Worm (Caenorhabditis elegans) whole organism, L3 larva: ENCODE measurements around the gene Y60A3A.19.

ENCODE experiments used
- R02D3.7 ChIP-seq: fragments of 150-350 bp; optimal IDR thresholded peaks from 2 replicates; lab custom pipeline; 2014; ENCODE audit warnings: missing biosample characterization, missing genetic modification characterization
- ama-1 ChIP-seq: fragments of 150-350 bp; optimal IDR thresholded peaks from 2 replicates; lab custom pipeline; 2018
- ceh-16 ChIP-seq: sonication (generic microtip); optimal IDR thresholded peaks from 2 replicates; lab custom pipeline; 2017; ENCODE audit warnings: missing biosample characterization, missing genetic modification characterization
- ceh-28 ChIP-seq: fragments of 150-350 bp; optimal IDR thresholded peaks from 2 replicates; lab custom pipeline; 2014; ENCODE audit warnings: missing biosample characterization, missing genetic modification reagents, missing genetic modification characterization
- ceh-82 ChIP-seq: fragments of 150-350 bp; optimal IDR thresholded peaks from 2 replicates; lab custom pipeline; 2014; ENCODE audit warnings: missing biosample characterization, missing genetic modification characterization
- ceh-9 ChIP-seq: sonication (generic microtip); optimal IDR thresholded peaks from 2 replicates; lab custom pipeline; 2018; ENCODE audit warnings: missing biosample characterization, missing genetic modification characterization
- egl-27 ChIP-seq: sonication (generic microtip); optimal IDR thresholded peaks from 4 replicates; lab custom pipeline; 2017; ENCODE audit warnings: missing biosample characterization, missing genetic modification reagents, missing genetic modification characterization
- egl-5 ChIP-seq: fragments of 150-350 bp; optimal IDR thresholded peaks from 2 replicates; lab custom pipeline; 2017; ENCODE audit warnings: missing biosample characterization, missing genetic modification reagents, missing genetic modification characterization, inconsistent platforms
- elt-2 ChIP-seq: sonication (generic microtip); optimal IDR thresholded peaks from 2 replicates; lab custom pipeline; 2016; ENCODE audit warnings: missing genetic modification reagents, mild to moderate bottlenecking, missing genetic modification characterization, missing compliant biosample characterization
- elt-3 ChIP-seq, 3 experiments: fragments of 150-350 bp in 1 of 3; sonication (generic microtip) in 2 of 3; optimal IDR thresholded peaks; 2 replicates in 2 of 3; 4 replicates in 1 of 3; lab custom pipeline; 2014 to 2017; ENCODE audit warnings: missing biosample characterization in 3 of 3, missing genetic modification characterization in 3 of 3
- fkh-10 ChIP-seq: sonication (generic microtip); optimal IDR thresholded peaks from 2 replicates; lab custom pipeline; 2017; ENCODE audit warnings: missing biosample characterization, missing genetic modification reagents, missing genetic modification characterization
- fkh-2 ChIP-seq: fragments of 150-350 bp; optimal IDR thresholded peaks from 2 replicates; lab custom pipeline; 2014; ENCODE audit warnings: missing biosample characterization, missing genetic modification reagents, missing genetic modification characterization
- fos-1 ChIP-seq: fragments of 150-350 bp; optimal IDR thresholded peaks from 2 replicates; lab custom pipeline; 2014; ENCODE audit warnings: missing biosample characterization, missing genetic modification characterization
- hmg-11 ChIP-seq: sonication (generic microtip); optimal IDR thresholded peaks from 2 replicates; lab custom pipeline; 2016; ENCODE audit warnings: missing genetic modification characterization, missing compliant biosample characterization
- jun-1 ChIP-seq: fragments of 150-350 bp; optimal IDR thresholded peaks from 2 replicates; lab custom pipeline; 2014; ENCODE audit warnings: missing biosample characterization, missing genetic modification reagents, missing genetic modification characterization
- lin-15B ChIP-seq: fragments of 150-350 bp; optimal IDR thresholded peaks from 2 replicates; lab custom pipeline; 2014; ENCODE audit warnings: missing biosample characterization, missing genetic modification characterization
- lin-39 ChIP-seq: fragments of 150-350 bp; optimal IDR thresholded peaks from 2 replicates; lab custom pipeline; 2018; ENCODE audit warnings: missing biosample characterization, missing genetic modification reagents, missing genetic modification characterization
- lsy-12 ChIP-seq: sonication (generic microtip); optimal IDR thresholded peaks from 2 replicates; lab custom pipeline; 2016; ENCODE audit warnings: mild to moderate bottlenecking, missing genetic modification characterization, missing compliant biosample characterization
- mdl-1 ChIP-seq: fragments of 150-350 bp; optimal IDR thresholded peaks from 2 replicates; lab custom pipeline; 2014; ENCODE audit warnings: missing biosample characterization, missing genetic modification characterization
- nfya-1 ChIP-seq: sonication (generic microtip); optimal IDR thresholded peaks from 2 replicates; lab custom pipeline; 2017; ENCODE audit warnings: missing genetic modification characterization, mild to moderate bottlenecking, missing compliant biosample characterization, antibody characterized with exemption, moderate library complexity; ENCODE audit not compliant: insufficient read depth
- nhr-25 ChIP-seq: sonication (generic microtip); optimal IDR thresholded peaks from 2 replicates; lab custom pipeline; 2017; ENCODE audit warnings: missing biosample characterization, missing genetic modification characterization
- nhr-28 ChIP-seq: fragments of 150-350 bp; optimal IDR thresholded peaks from 2 replicates; lab custom pipeline; 2014; ENCODE audit warnings: missing biosample characterization, missing genetic modification characterization
- nhr-43 ChIP-seq: sonication (generic microtip); optimal IDR thresholded peaks from 2 replicates; lab custom pipeline; 2016; ENCODE audit warnings: mild to moderate bottlenecking, missing genetic modification characterization, missing compliant biosample characterization; ENCODE audit not compliant: poor library complexity, severe bottlenecking
- nhr-67 ChIP-seq: fragments of 150-350 bp; optimal IDR thresholded peaks from 2 replicates; lab custom pipeline; 2014; ENCODE audit warnings: missing biosample characterization, missing genetic modification characterization
- pha-4 ChIP-seq: fragments of 150-350 bp; optimal IDR thresholded peaks from 2 replicates; lab custom pipeline; 2014; ENCODE audit warnings: missing biosample characterization, missing genetic modification reagents, missing genetic modification characterization
- pqm-1 ChIP-seq: fragments of 150-350 bp; optimal IDR thresholded peaks from 2 replicates; lab custom pipeline; 2017; ENCODE audit warnings: missing biosample characterization, missing genetic modification characterization, inconsistent platforms
- sea-2 ChIP-seq: fragments of 150-350 bp; sonication (generic microtip); optimal IDR thresholded peaks from 4 replicates; lab custom pipeline; 2014; ENCODE audit warnings: missing biosample characterization, missing genetic modification reagents, missing genetic modification characterization
- skn-1 ChIP-seq: fragments of 150-350 bp; optimal IDR thresholded peaks from 2 replicates; lab custom pipeline; 2014; ENCODE audit warnings: missing biosample characterization, missing genetic modification characterization
- unc-39 ChIP-seq: sonication (generic microtip); optimal IDR thresholded peaks from 4 replicates; lab custom pipeline; 2017; ENCODE audit warnings: missing biosample characterization, missing genetic modification characterization
- unc-62 ChIP-seq: fragments of 150-350 bp; sonication (generic microtip); optimal IDR thresholded peaks from 4 replicates; lab custom pipeline; 2014; ENCODE audit warnings: missing biosample characterization, missing genetic modification reagents, missing genetic modification characterization
- ztf-11 ChIP-seq: fragments of 150-350 bp; optimal IDR thresholded peaks from 2 replicates; lab custom pipeline; 2014; ENCODE audit warnings: missing biosample characterization, missing genetic modification characterization
- ztf-4 ChIP-seq: fragments of 150-350 bp; optimal IDR thresholded peaks from 2 replicates; lab custom pipeline; 2014; ENCODE audit warnings: missing biosample characterization, missing genetic modification characterization

The Y60A3A.19 gene

ce11 chrV:19915973-19916605 is at the start of gene Y60A3A.19, which contains the start of gene chk-2:
Gene Y60A3A.19, plus strand, starts transcription at chrV:19916555.
Gene chk-2, minus strand, starts transcription at chrV:19916023.
- TF ChIP-seq nhr-67 (no peak), fkh-10 (GFP tag; lab: Kevin White, UChicago) (no peak), sea-2 (GFP tag; lab: Kevin White, UChicago) (no peak), fos-1 (tag; lab: Kevin White, UChicago) (no peak), elt-3 (tag; optimal IDR thresholded peaks at IDR 0.05; lab: Kevin White, UChicago) (no peak), nhr-43 (tag; lab: Kevin White, UChicago) (no peak), ceh-82 (no peak), jun-1 (no peak)

ce11 chrV:19867883-19868282 is 48.5 kb upstream of the Y60A3A.19 start, which contains the start of gene Y116F11B.9:
Gene Y116F11B.9, minus strand, starts transcription at chrV:19867983.
- TF ChIP-seq nfya-1 (no peak), skn-1 (tag; lab: Kevin White, UChicago) (no peak), pha-4 (tag; lab: Kevin White, UChicago) (no peak), ztf-4 (tag; lab: Kevin White, UChicago) (no peak), ceh-16 (tag; lab: Kevin White, UChicago) (no peak), jun-1 (no peak)

ce11 chrV:19882916-19883315 is 33.4 kb upstream of the Y60A3A.19 start, which contains the start of gene Y116F11B.13:
Gene Y116F11B.13, plus strand, starts transcription at chrV:19883216.
- TF ChIP-seq mdl-1 (tag; lab: Kevin White, UChicago) (no peak), sea-2 (GFP tag; lab: Kevin White, UChicago) (no peak), jun-1 (no peak), nhr-25 (tag; lab: Kevin White, UChicago) (no peak), unc-39 (tag; lab: Kevin White, UChicago) (no peak), nhr-28 (tag; lab: Kevin White, UChicago) (no peak), skn-1 (tag; lab: Kevin White, UChicago) (no peak)

- no peak for TF ChIP-seq ceh-28 (tag; lab: Kevin White, UChicago)
- TF ChIP-seq ztf-11 (tag; lab: Kevin White, UChicago) = no peak
- TF ChIP-seq lsy-12 (tag; lab: Kevin White, UChicago) = no peak
These were observed 21.1 kb upstream of the Y60A3A.19 start, which contains the start of gene gly-4 for ce11 chrV:19895250-19895649. Gene gly-4, minus strand, starts transcription at chrV:19895350.

- TF ChIP-seq nhr-25 (tag; lab: Kevin White, UChicago) (no peak), pqm-1 (tag; lab: Kevin White, UChicago) (peak; percentile 6), skn-1 (tag; lab: Kevin White, UChicago) (no peak), lin-39 (tag; lab: Kevin White, UChicago) (peak; percentile 35), egl-5 (peak; percentile 32), lin-15B (tag; lab: Kevin White, UChicago) (peak; percentile 29), ceh-9 (tag; lab: Kevin White, UChicago) (no peak), egl-27 (no peak), pha-4 (tag; lab: Kevin White, UChicago) (peak; percentile 57), fos-1 (tag; lab: Kevin White, UChicago) (no peak), hmg-11 (tag; lab: Kevin White, UChicago) (peak; percentile 10), ama-1 (lab: Kevin White, UChicago) (no peak), unc-62 (GFP tag; lab: Kevin White, UChicago) (no peak), nfya-1 (peak; percentile 77), fkh-2 (tag; lab: Kevin White, UChicago) (peak; percentile 67)
These were observed 18.8 kb upstream of the Y60A3A.19 start for ce11 chrV:19897557-19897956.

ce11 chrV:19897982-19898381 is 18.4 kb upstream of the Y60A3A.19 start:
- no peak for TF ChIP-seq R02D3.7
- no peak for TF ChIP-seq nhr-67
- TF ChIP-seq hmg-11 (tag; lab: Kevin White, UChicago) = no peak
- no peak for TF ChIP-seq fkh-10 (GFP tag; lab: Kevin White, UChicago)
- peak; percentile 75 for TF ChIP-seq elt-2
